Worm (Caenorhabditis elegans): ENCODE results near the gene acbp-5.

DNA sequence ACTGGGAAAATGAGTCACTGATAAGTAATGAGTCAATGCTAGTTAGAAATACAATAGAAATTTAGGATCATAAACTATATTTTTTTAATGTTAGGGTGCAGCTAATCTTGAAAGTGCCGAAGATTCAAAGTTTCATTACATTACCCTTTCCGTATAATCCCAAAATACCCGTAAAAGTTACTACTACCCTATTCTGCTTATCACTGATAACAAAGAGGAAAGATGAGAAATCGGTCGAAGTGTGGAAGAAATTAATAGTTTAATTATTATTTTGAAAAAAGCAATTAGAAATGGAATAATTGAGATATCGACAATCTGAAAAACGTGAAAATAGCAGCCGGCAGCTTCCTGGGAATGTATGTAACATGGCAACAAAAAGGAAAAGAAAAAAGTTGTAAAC is 34.6 kb downstream of the acbp-5 start:
- TF ChIP-seq nhr-77 (tag; optimal IDR thresholded peaks at IDR 0.05) = no peak
- no peak for TF ChIP-seq unc-130 (GFP tag; optimal IDR thresholded peaks at IDR 0.05)
